Fruit fly (Drosophila melanogaster) whole organism, embryonic: ENCODE measurements around the gene CG32369.

Experiments
- ATbp ChIP-seq: fragments of 200-800 bp; sonication (Bioruptor generic); optimal IDR thresholded peaks from 2 replicates; lab custom pipeline; 2017; ENCODE audit warnings: missing biosample characterization, mild to moderate bottlenecking, missing genetic modification characterization, missing genetic modification reagents
- Antp ChIP-seq: fragments of 200-800 bp; sonication (Bioruptor generic); optimal IDR thresholded peaks from 3 replicates; lab custom pipeline; 2016; ENCODE audit warnings: missing biosample characterization, missing genetic modification characterization
- CG10959 ChIP-seq: fragments of 200-800 bp; sonication (Bioruptor generic); IDR thresholded peaks from 2 replicates; pipeline ENCODE4 v1.3.6; 2022; ENCODE audit warnings: missing biosample characterization, missing genetic modification characterization
- CG10979 ChIP-seq: fragments of 200-800 bp; sonication (Bioruptor generic); optimal IDR thresholded peaks from 2 replicates; lab custom pipeline; 2018; ENCODE audit warnings: missing biosample characterization, mild to moderate bottlenecking, missing genetic modification characterization, moderate library complexity
- CG12219 ChIP-seq: fragments of 200-800 bp; sonication (Bioruptor generic); optimal IDR thresholded peaks from 3 replicates; lab custom pipeline; 2018; ENCODE audit warnings: missing biosample characterization, mild to moderate bottlenecking, missing genetic modification characterization
- CG13296 ChIP-seq: fragments of 200-800 bp; sonication (Bioruptor generic); optimal IDR thresholded peaks from 3 replicates; lab custom pipeline; 2018; ENCODE audit warnings: missing biosample characterization, mild to moderate bottlenecking, missing genetic modification characterization
- CG14710 ChIP-seq: fragments of 200-800 bp; sonication (Bioruptor generic); optimal IDR thresholded peaks from 3 replicates; lab custom pipeline; 2019; ENCODE audit warnings: missing biosample characterization, mild to moderate bottlenecking, missing genetic modification characterization, moderate library complexity
- CG15269 ChIP-seq: fragments of 200-800 bp; sonication (Bioruptor generic); optimal IDR thresholded peaks from 2 replicates; lab custom pipeline; 2018; ENCODE audit warnings: missing biosample characterization, mild to moderate bottlenecking, missing genetic modification characterization, moderate library complexity
- CG1529 ChIP-seq: fragments of 200-800 bp; sonication (Bioruptor generic); optimal IDR thresholded peaks from 3 replicates; lab custom pipeline; 2018; ENCODE audit warnings: missing biosample characterization, missing genetic modification characterization
- CG15514 ChIP-seq: fragments of 200-800 bp; sonication (Bioruptor generic); optimal IDR thresholded peaks from 3 replicates; lab custom pipeline; 2017; ENCODE audit warnings: missing biosample characterization, missing genetic modification characterization, mild to moderate bottlenecking, moderate library complexity, missing genetic modification reagents
- CG15601 ChIP-seq: fragments of 200-800 bp; sonication (Bioruptor generic); optimal IDR thresholded peaks from 3 replicates; lab custom pipeline; 2019; ENCODE audit warnings: missing biosample characterization, mild to moderate bottlenecking, missing genetic modification characterization, moderate library complexity
- CG17186 ChIP-seq: fragments of 200-800 bp; sonication (Bioruptor generic); optimal IDR thresholded peaks from 3 replicates; lab custom pipeline; 2017; ENCODE audit warnings: missing biosample characterization, missing genetic modification reagents, missing genetic modification characterization
- CG1792 ChIP-seq: fragments of 200-800 bp; sonication (Bioruptor generic); optimal IDR thresholded peaks from 2 replicates; lab custom pipeline; 2016; ENCODE audit warnings: missing biosample characterization, missing genetic modification characterization
- CG1832 ChIP-seq: fragments of 200-800 bp; sonication (Bioruptor generic); optimal IDR thresholded peaks from 2 replicates; lab custom pipeline; 2017; ENCODE audit warnings: missing biosample characterization, mild to moderate bottlenecking, missing genetic modification characterization, inconsistent platforms
- CG2202 ChIP-seq: fragments of 200-800 bp; sonication (Bioruptor generic); optimal IDR thresholded peaks from 2 replicates; lab custom pipeline; 2018; ENCODE audit warnings: missing biosample characterization, mild to moderate bottlenecking, missing genetic modification characterization
- CG2889 ChIP-seq: fragments of 200-800 bp; sonication (Bioruptor generic); IDR thresholded peaks from 3 replicates; pipeline ENCODE4 v1.3.6; 2022; ENCODE audit warnings: missing biosample characterization, missing genetic modification characterization
- CG3995 ChIP-seq: fragments of 200-800 bp; sonication (Bioruptor generic); optimal IDR thresholded peaks from 3 replicates; lab custom pipeline; 2016; ENCODE audit warnings: missing biosample characterization, missing genetic modification characterization
- CG6272 ChIP-seq: fragments of 200-800 bp; sonication (Bioruptor generic); IDR thresholded peaks from 2 replicates; pipeline ENCODE4 v1.3.6; 2022; ENCODE audit warnings: missing biosample characterization, missing genetic modification characterization
- CG7963 ChIP-seq: fragments of 200-800 bp; sonication (Bioruptor generic); IDR thresholded peaks from 3 replicates; pipeline ENCODE4 v1.3.6; 2022; ENCODE audit warnings: missing biosample characterization, missing genetic modification characterization; ENCODE audit not compliant: partially characterized antibody
- CG8290 ChIP-seq, 3 experiments: fragments of 200-800 bp; sonication (Bioruptor generic); optimal IDR thresholded peaks; 2 replicates each; lab custom pipeline; 2016 to 2019; ENCODE audit warnings: missing biosample characterization in 3 of 3, missing genetic modification characterization in 3 of 3, mild to moderate bottlenecking in 2 of 3, moderate library complexity in 1 of 3
- Dip2 ChIP-seq: fragments of 200-800 bp; sonication (Bioruptor generic); IDR thresholded peaks from 2 replicates; pipeline ENCODE4 v1.3.6; 2022; ENCODE audit warnings: missing biosample characterization, missing genetic modification characterization
- Fer1 ChIP-seq: fragments of 200-800 bp; sonication (Bioruptor generic); optimal IDR thresholded peaks from 2 replicates; lab custom pipeline; 2017; ENCODE audit warnings: missing biosample characterization, mild to moderate bottlenecking, missing genetic modification characterization
- Fer3 ChIP-seq: fragments of 200-800 bp; sonication (Bioruptor generic); optimal IDR thresholded peaks from 2 replicates; lab custom pipeline; 2018; ENCODE audit warnings: missing biosample characterization, mild to moderate bottlenecking, missing genetic modification characterization, moderate library complexity
- HLH54F ChIP-seq: fragments of 200-800 bp; sonication (Bioruptor generic); optimal IDR thresholded peaks from 3 replicates; lab custom pipeline; 2016; ENCODE audit warnings: missing biosample characterization, missing genetic modification characterization
- Hand ChIP-seq: fragments of 200-800 bp; sonication (Bioruptor generic); optimal IDR thresholded peaks from 2 replicates; lab custom pipeline; 2017; ENCODE audit warnings: mild to moderate bottlenecking, missing biosample characterization, missing genetic modification reagents, missing genetic modification characterization
- Hmr ChIP-seq: fragments of 200-800 bp; sonication (Bioruptor generic); optimal IDR thresholded peaks from 3 replicates; lab custom pipeline; 2017; ENCODE audit warnings: mild to moderate bottlenecking, missing biosample characterization, missing genetic modification reagents, missing genetic modification characterization
- Med ChIP-seq: fragments of 200-800 bp; sonication (Bioruptor generic); peaks from one replicate; lab custom pipeline; 2016; ENCODE audit warnings: missing biosample characterization, missing genetic modification characterization, mild to moderate bottlenecking, inconsistent platforms, moderate library complexity
- Mrtf ChIP-seq: fragments of 200-800 bp; sonication (Bioruptor generic); IDR thresholded peaks from 3 replicates; pipeline ENCODE4 v1.3.6; 2022; ENCODE audit warnings: missing biosample characterization, missing genetic modification characterization
- Myb ChIP-seq: fragments of 200-800 bp; sonication (Bioruptor generic); optimal IDR thresholded peaks from 2 replicates; lab custom pipeline; 2016; ENCODE audit warnings: missing biosample characterization, missing genetic modification characterization
- Neu2 ChIP-seq: fragments of 200-800 bp; sonication (Bioruptor generic); optimal IDR thresholded peaks from 3 replicates; lab custom pipeline; 2016; ENCODE audit warnings: missing biosample characterization, missing genetic modification characterization, borderline replicate concordance
- Pdp1 ChIP-seq, 2 experiments: fragments of 200-800 bp; sonication (Bioruptor generic); optimal IDR thresholded peaks; 3 replicates each; lab custom pipeline; 2016; ENCODE audit warnings: missing biosample characterization in 2 of 2, missing genetic modification characterization in 2 of 2, mild to moderate bottlenecking in 1 of 2, moderate library complexity in 1 of 2
- Six4 ChIP-seq: fragments of 200-800 bp; sonication (Bioruptor generic); optimal IDR thresholded peaks from 2 replicates; lab custom pipeline; 2016; ENCODE audit warnings: missing biosample characterization, missing genetic modification characterization
- Taf1 ChIP-seq: fragments of 200-800 bp; sonication (Bioruptor generic); IDR thresholded peaks from 2 replicates; pipeline ENCODE4 v1.3.6; 2022; ENCODE audit warnings: missing biosample characterization, missing genetic modification characterization
- Tbp ChIP-seq: fragments of >200 bp; optimal IDR thresholded peaks from 2 replicates; lab custom pipeline; 2018; ENCODE audit warnings: missing biosample characterization, missing genetic modification characterization
- Trl ChIP-seq, 3 experiments: fragments of >200 bp in 2 of 3; fragments of 200-800 bp in 1 of 3; sonication (Bioruptor generic) in 1 of 3; optimal IDR thresholded peaks; 2 replicates in 1 of 3; 3 replicates in 2 of 3; lab custom pipeline; 2016 to 2017; ENCODE audit warnings: missing biosample characterization in 1 of 3, missing genetic modification characterization in 1 of 3
- ab ChIP-seq: fragments of 200-800 bp; sonication (Bioruptor generic); optimal IDR thresholded peaks from 2 replicates; lab custom pipeline; 2016; ENCODE audit warnings: missing biosample characterization, missing genetic modification characterization
- ara ChIP-seq: fragments of 200-800 bp; sonication (Bioruptor generic); IDR thresholded peaks from 2 replicates; pipeline ENCODE4 v1.3.6; 2022; ENCODE audit warnings: missing biosample characterization, missing genetic modification characterization
- bcd ChIP-seq: fragments of 200-800 bp; sonication (Bioruptor generic); optimal IDR thresholded peaks from 2 replicates; lab custom pipeline; 2017; ENCODE audit warnings: missing biosample characterization, mild to moderate bottlenecking, missing genetic modification characterization
- chif ChIP-seq, 2 experiments: fragments of 200-800 bp; sonication (Bioruptor generic); optimal IDR thresholded peaks; 3 replicates each; lab custom pipeline; 2016; ENCODE audit warnings: missing biosample characterization in 2 of 2, missing genetic modification characterization in 2 of 2
- disco-r ChIP-seq: fragments of 200-800 bp; sonication (Bioruptor generic); optimal IDR thresholded peaks from 2 replicates; lab custom pipeline; 2016; ENCODE audit warnings: missing biosample characterization, missing genetic modification characterization
- gro ChIP-seq: fragments of 200-800 bp; sonication (Bioruptor generic); optimal IDR thresholded peaks from 2 replicates; lab custom pipeline; 2016; ENCODE audit warnings: missing biosample characterization, missing genetic modification characterization
- gsb-n ChIP-seq: fragments of 200-800 bp; sonication (Bioruptor generic); optimal IDR thresholded peaks from 3 replicates; lab custom pipeline; 2018; ENCODE audit warnings: missing biosample characterization, mild to moderate bottlenecking, missing genetic modification characterization
- kah ChIP-seq: fragments of 200-800 bp; sonication (Bioruptor generic); optimal IDR thresholded peaks from 2 replicates; lab custom pipeline; 2018; ENCODE audit warnings: missing biosample characterization, mild to moderate bottlenecking, missing genetic modification characterization
- kni ChIP-seq: fragments of 200-800 bp; sonication (Bioruptor generic); optimal IDR thresholded peaks from 3 replicates; lab custom pipeline; 2017; ENCODE audit warnings: mild to moderate bottlenecking, missing biosample characterization, missing genetic modification reagents, missing genetic modification characterization
- mld ChIP-seq: fragments of 200-800 bp; sonication (Bioruptor generic); IDR thresholded peaks from 3 replicates; pipeline ENCODE4 v1.3.6; 2022; ENCODE audit warnings: missing biosample characterization, missing genetic modification characterization; ENCODE audit not compliant: partially characterized antibody
- phol ChIP-seq: fragments of 200-800 bp; sonication (Bioruptor generic); optimal IDR thresholded peaks from 3 replicates; lab custom pipeline; 2018; ENCODE audit warnings: missing biosample characterization, mild to moderate bottlenecking, missing genetic modification characterization, moderate library complexity
- trem ChIP-seq: fragments of 200-800 bp; optimal IDR thresholded peaks from 3 replicates; lab custom pipeline; 2019; ENCODE audit warnings: missing biosample characterization, mild to moderate bottlenecking, missing genetic modification characterization, moderate library complexity
- zf30C ChIP-seq: fragments of 200-800 bp; sonication (Bioruptor generic); optimal IDR thresholded peaks from 3 replicates; lab custom pipeline; 2018; ENCODE audit warnings: missing biosample characterization, mild to moderate bottlenecking, missing genetic modification characterization

CG32369 gene

dm6 chr3L:7809289-7810099, at the start of gene CG32369 (continued):
- TF ChIP-seq zf30C (no peak), CG7963 (GFP tag; lab: Robert Waterston, UW) (0 out of 3 replicates have a peak, but pooled peaks have one; percentile 25), disco-r (GFP tag; lab: Kevin White, UChicago) (no peak), mld (no peak), Mrtf (GFP tag; lab: Robert Waterston, UW) (no peak), Neu2 (GFP tag; lab: Kevin White, UChicago) (no peak), Fer3 (tag; lab: Kevin White, UChicago) (no peak), Antp (GFP tag; lab: Kevin White, UChicago) (no peak), CG1792 (GFP tag; lab: Kevin White, UChicago) (no peak), Med (peak; percentile 87), bcd (GFP tag; lab: Kevin White, UChicago) (no peak), Hand (GFP tag; lab: Kevin White, UChicago) (peak; percentile 51), CG15269 (tag; lab: Kevin White, UChicago) (peak; percentile 55), gsb-n (tag; lab: Kevin White, UChicago) (no peak), Myb (no peak), Six4 (GFP tag; lab: Kevin White, UChicago) (no peak), Tbp (GFP tag; lab: Kevin White, UChicago) (no peak), chif (GFP tag; optimal IDR thresholded peaks at IDR 0.05; lab: Kevin White, UChicago) (no peak), CG14710 (tag; lab: Kevin White, UChicago) (no peak), ab (GFP tag; lab: Kevin White, UChicago) (no peak), Hmr (GFP tag; lab: Kevin White, UChicago) (peak; percentile 42), CG3995 (GFP tag; lab: Kevin White, UChicago) (no peak), CG1832 (no peak), Fer1 (GFP tag; lab: Kevin White, UChicago) (peak; percentile 66), kah (GFP tag; lab: Kevin White, UChicago) (no peak), CG10959 (GFP tag; lab: Robert Waterston, UW) (no peak), CG6272 (GFP tag; lab: Robert Waterston, UW) (no peak), CG17186 (GFP tag; lab: Kevin White, UChicago) (no peak), CG2889 (GFP tag; lab: Robert Waterston, UW) (no peak), CG15514 (GFP tag; lab: Kevin White, UChicago) (peak; percentile 35), Taf1 (GFP tag; lab: Robert Waterston, UW) (0 out of 2 replicates have a peak, but pooled peaks have one; percentile 35), CG1529 (GFP tag; lab: Kevin White, UChicago) (no peak), gro (peak; percentile 68), CG10979 (tag; lab: Kevin White, UChicago) (no peak), CG12219 (no peak), CG15601 (tag; lab: Kevin White, UChicago) (no peak), ara (no peak), CG13296 (GFP tag; lab: Kevin White, UChicago) (peak; percentile 56), kni (no peak), CG8290 (GFP tag; optimal IDR thresholded peaks at IDR 0.05; lab: Kevin White, UChicago) (no peak), CG8290 (tag; optimal IDR thresholded peaks at IDR 0.05; lab: Kevin White, UChicago) (no peak), ATbp (GFP tag; lab: Kevin White, UChicago) (peak; percentile 12), Pdp1 (GFP tag; optimal IDR thresholded peaks at IDR 0.05; lab: Kevin White, UChicago) (peak in 1 of 2 experiments; percentile 100), CG2202 (tag; lab: Kevin White, UChicago) (no peak), Trl (optimal IDR thresholded peaks at IDR 0.05; lab: Kevin White, UChicago) (peak; percentile 93 to 98), Trl (GFP tag; optimal IDR thresholded peaks at IDR 0.05; lab: Kevin White, UChicago) (peak; percentile 25), HLH54F (GFP tag; lab: Kevin White, UChicago) (peak; percentile 20), trem (no peak), phol (tag; lab: Kevin White, UChicago) (no peak), Dip2 (GFP tag; lab: Robert Waterston, UW) (no peak)
